Worm (Caenorhabditis elegans) whole organism, L4 larva: ENCODE measurements around the gene col-69.

Experiments used
- F44E2.7 ChIP-seq: fragments of 200-800 bp; sonication (Bioruptor generic); IDR thresholded peaks from 2 replicates; pipeline ENCODE4 v2.1.2; 2022; ENCODE audit warnings: missing genetic modification characterization, missing compliant biosample characterization
- R02D3.7 ChIP-seq: fragments of 150-350 bp; sonication (generic microtip); optimal IDR thresholded peaks from 3 replicates; lab custom pipeline; 2014; ENCODE audit warnings: missing biosample characterization, missing genetic modification characterization
- T20F7.1 ChIP-seq: fragments of 200-800 bp; sonication (Bioruptor generic); optimal IDR thresholded peaks from 2 replicates; lab custom pipeline; 2018; ENCODE audit warnings: mild to moderate bottlenecking, missing genetic modification characterization, missing compliant biosample characterization
- Y5F2A.4 ChIP-seq: fragments of 200-800 bp; sonication (Bioruptor generic); optimal IDR thresholded peaks from 2 replicates; lab custom pipeline; 2018; ENCODE audit warnings: mild to moderate bottlenecking, missing genetic modification characterization, missing compliant biosample characterization
- Y75B8A.6 ChIP-seq: fragments of 200-800 bp; sonication (Bioruptor generic); IDR thresholded peaks from 2 replicates; pipeline ENCODE4 v1.3.6; 2022; ENCODE audit warnings: missing genetic modification reagents, missing genetic modification characterization, missing compliant biosample characterization
- ZK337.2 ChIP-seq: fragments of 200-800 bp; sonication (Bioruptor generic); IDR thresholded peaks from 2 replicates; pipeline ENCODE4 v1.3.6; 2022; ENCODE audit warnings: missing genetic modification reagents, missing genetic modification characterization, missing compliant biosample characterization
- aha-1 ChIP-seq: fragments of 150-350 bp; peaks from one replicate; lab custom pipeline; 2014; ENCODE audit warnings: missing biosample characterization, missing genetic modification characterization
- aly-2 ChIP-seq: sonication (generic microtip); optimal IDR thresholded peaks from 2 replicates; lab custom pipeline; 2018; ENCODE audit warnings: missing biosample characterization, missing genetic modification characterization
- arid-1 ChIP-seq: fragments of 200-800 bp; sonication (Bioruptor generic); conservative IDR thresholded peaks from 2 replicates; pipeline ENCODE4 v1.3.6; 2022; ENCODE audit warnings: missing genetic modification reagents, missing genetic modification characterization, missing compliant biosample characterization
- ceh-44 ChIP-seq: fragments of 200-800 bp; sonication (Bioruptor generic); IDR thresholded peaks from 2 replicates; pipeline ENCODE4 v1.3.6; 2022; ENCODE audit warnings: missing genetic modification reagents, missing genetic modification characterization, missing compliant biosample characterization
- ceh-62 ChIP-seq: sonication (generic microtip); optimal IDR thresholded peaks from 2 replicates; lab custom pipeline; 2017; ENCODE audit warnings: missing biosample characterization, missing genetic modification characterization
- cey-2 ChIP-seq: sonication (generic microtip); optimal IDR thresholded peaks from 3 replicates; lab custom pipeline; 2017; ENCODE audit warnings: missing genetic modification characterization, mild to moderate bottlenecking, missing compliant biosample characterization, antibody characterized with exemption, borderline replicate concordance; ENCODE audit not compliant: insufficient read depth
- daf-16 ChIP-seq, 3 experiments: sonication (generic microtip); optimal IDR thresholded peaks; 2 replicates each; lab custom pipeline; 2016 to 2017; ENCODE audit warnings: missing genetic modification characterization in 3 of 3, missing genetic modification reagents in 3 of 3, mild to moderate bottlenecking in 2 of 3, missing compliant biosample characterization in 2 of 3, missing biosample characterization in 1 of 3, moderate library complexity in 1 of 3
- dmd-9 ChIP-seq: fragments of 200-800 bp; sonication (Bioruptor generic); IDR thresholded peaks from 2 replicates; pipeline ENCODE4 v1.3.6; 2022; ENCODE audit warnings: missing genetic modification reagents, missing genetic modification characterization, missing compliant biosample characterization
- duxl-1 ChIP-seq: sonication (generic microtip); optimal IDR thresholded peaks from 2 replicates; lab custom pipeline; 2016; ENCODE audit warnings: mild to moderate bottlenecking, missing genetic modification characterization, moderate library complexity, missing compliant biosample characterization; ENCODE audit not compliant: poor library complexity
- egl-43 ChIP-seq: fragments of 200-800 bp; sonication (Bioruptor generic); IDR thresholded peaks from 2 replicates; pipeline ENCODE4 v1.3.6; 2022; ENCODE audit warnings: missing genetic modification reagents, missing genetic modification characterization, missing compliant biosample characterization
- hif-1 ChIP-seq, 2 experiments: sonication (generic microtip); optimal IDR thresholded peaks; 2 replicates each; lab custom pipeline; 2016 to 2017; ENCODE audit warnings: missing compliant biosample characterization in 2 of 2, missing genetic modification characterization in 2 of 2, missing genetic modification reagents in 2 of 2, missing genotype in 2 of 2, mild to moderate bottlenecking in 1 of 2
- lin-15B ChIP-seq: fragments of 150-350 bp; sonication (generic microtip); optimal IDR thresholded peaks from 3 replicates; lab custom pipeline; 2014; ENCODE audit warnings: missing biosample characterization, missing genetic modification characterization
- lin-29 ChIP-seq: fragments of 200-800 bp; sonication (Bioruptor generic); IDR thresholded peaks from 2 replicates; pipeline ENCODE4 v1.3.6; 2022; ENCODE audit warnings: missing genetic modification reagents, missing genetic modification characterization, missing compliant biosample characterization
- lin-39 ChIP-seq: fragments of 150-350 bp; optimal IDR thresholded peaks from 2 replicates; lab custom pipeline; 2014; ENCODE audit warnings: missing biosample characterization, missing genetic modification reagents, missing genetic modification characterization
- lir-3 ChIP-seq: sonication (generic microtip); optimal IDR thresholded peaks from 2 replicates; lab custom pipeline; 2016; ENCODE audit warnings: mild to moderate bottlenecking, missing genetic modification characterization, missing compliant biosample characterization
- madf-5 ChIP-seq, 2 experiments: fragments of 200-800 bp; sonication (Bioruptor generic); IDR thresholded peaks; 2 replicates each; pipeline ENCODE4 v1.3.6; 2022; ENCODE audit warnings: missing compliant biosample characterization in 2 of 2, missing genetic modification characterization in 2 of 2
- madf-9 ChIP-seq: fragments of 200-800 bp; sonication (Bioruptor generic); conservative IDR thresholded peaks from 2 replicates; pipeline ENCODE4 v1.3.6; 2022; ENCODE audit warnings: missing genetic modification reagents, missing genetic modification characterization, missing compliant biosample characterization
- mdt-29 ChIP-seq: fragments of 200-800 bp; sonication (Bioruptor generic); IDR thresholded peaks from 2 replicates; pipeline ENCODE4 v1.3.6; 2022; ENCODE audit warnings: missing genetic modification reagents, missing genetic modification characterization, missing compliant biosample characterization
- nhr-10 ChIP-seq: fragments of 150-350 bp; optimal IDR thresholded peaks from 2 replicates; lab custom pipeline; 2014; ENCODE audit warnings: missing biosample characterization, missing genetic modification characterization
- nhr-41 ChIP-seq: fragments of 200-800 bp; sonication (Bioruptor generic); IDR thresholded peaks from 2 replicates; pipeline ENCODE4 v1.3.6; 2022; ENCODE audit warnings: missing genetic modification reagents, missing genetic modification characterization, missing compliant biosample characterization
- pha-4 ChIP-seq, 2 experiments: fragments of 150-350 bp in 1 of 2; fragments of 200-800 bp in 1 of 2; sonication (Bioruptor generic) in 1 of 2; IDR thresholded peaks in 1 of 2; optimal IDR thresholded peaks in 1 of 2; 2 replicates each; pipeline versions ENCODE4 v1.3.6 to Lab custom; 2014 to 2022; ENCODE audit warnings: missing genetic modification characterization in 2 of 2, missing genetic modification reagents in 2 of 2, missing biosample characterization in 1 of 2, missing compliant biosample characterization in 1 of 2
- pqm-1 ChIP-seq: sonication (generic microtip); optimal IDR thresholded peaks from 2 replicates; lab custom pipeline; 2017; ENCODE audit warnings: missing biosample characterization, missing genetic modification characterization
- sdz-12 ChIP-seq: fragments of 200-800 bp; sonication (Bioruptor generic); optimal IDR thresholded peaks from 2 replicates; lab custom pipeline; 2018; ENCODE audit warnings: mild to moderate bottlenecking, missing genetic modification characterization, missing compliant biosample characterization
- set-16 ChIP-seq: fragments of 200-800 bp; sonication (Bioruptor generic); IDR thresholded peaks from 2 replicates; pipeline ENCODE4 v1.3.6; 2022; ENCODE audit warnings: missing genetic modification reagents, missing genetic modification characterization, missing compliant biosample characterization
- unc-62 ChIP-seq, 3 experiments: fragments of 150-350 bp in 1 of 3; sonication (generic microtip); optimal IDR thresholded peaks in 2 of 3; peaks in 1 of 3; 1 replicate in 1 of 3; 2 replicates in 2 of 3; lab custom pipeline; 2014 to 2017; ENCODE audit warnings: missing biosample characterization in 3 of 3, missing genetic modification characterization in 3 of 3, missing genetic modification reagents in 3 of 3, missing genotype in 1 of 3
- zfp-2 ChIP-seq: sonication (generic microtip); optimal IDR thresholded peaks from 2 replicates; lab custom pipeline; 2016; ENCODE audit warnings: mild to moderate bottlenecking, missing genetic modification characterization, missing compliant biosample characterization

Gene col-69

DNA sequence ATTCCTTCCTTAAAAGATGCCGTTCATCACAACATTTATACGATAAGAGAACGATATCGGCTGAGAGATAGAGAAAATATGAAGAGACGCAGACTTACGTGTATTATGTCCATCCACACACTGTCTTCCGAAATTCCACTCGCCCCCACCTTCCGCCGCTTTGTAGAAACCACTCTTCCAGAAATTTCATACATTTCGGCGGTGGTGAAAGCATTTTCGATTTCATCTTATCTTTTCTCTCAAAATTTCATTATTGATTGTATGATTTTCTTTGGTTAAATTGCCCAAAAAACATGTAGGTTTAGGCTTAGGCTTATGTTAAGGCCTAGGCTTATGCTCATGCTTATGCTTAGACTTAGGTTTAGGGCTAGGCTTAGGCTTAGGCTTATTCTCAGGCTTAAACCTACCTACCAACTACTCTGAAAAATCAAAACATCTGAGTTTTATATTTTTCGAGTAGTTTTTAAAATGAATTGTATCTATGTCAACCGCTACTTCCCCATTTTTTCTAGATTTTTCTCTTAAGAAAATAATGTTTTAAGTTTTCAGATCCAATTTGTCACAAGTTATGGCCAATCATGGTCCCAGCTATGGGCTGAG is 31.8 kb upstream of the col-69 start, which contains the start of gene cpn-2:
Gene cpn-2 (plus strand): TSS at position 550 of the 600 bp plus-strand sequence.
- TF ChIP-seq T20F7.1 (GFP tag; lab: Kevin White, UChicago) (no peak), madf-5 (GFP tag; IDR thresholded peaks at IDR 0.05; lab: Robert Waterston, UW) (no peak), arid-1 (GFP tag; lab: Robert Waterston, UW) (no peak), pha-4 (GFP tag; IDR thresholded peaks at IDR 0.05; lab: Robert Waterston, UW) (no peak), pha-4 (tag; optimal IDR thresholded peaks at IDR 0.05; lab: Kevin White, UChicago) (no peak), lir-3 (tag; lab: Kevin White, UChicago) (no peak), set-16 (GFP tag; lab: Robert Waterston, UW) (no peak), dmd-9 (GFP tag; lab: Robert Waterston, UW) (no peak), madf-9 (no peak), R02D3.7 (tag; lab: Kevin White, UChicago) (no peak), cey-2 (tag; lab: Kevin White, UChicago) (no peak)
- TF ChIP-seq, all 104 proteins: peak for 0

- no peak for TF ChIP-seq hif-1 (tag; optimal IDR thresholded peaks at IDR 0.05; lab: Kevin White, UChicago)
- no peak for TF ChIP-seq sdz-12 (GFP tag; lab: Kevin White, UChicago)
These were observed 29.3 kb upstream of the col-69 start for ce11 chrII:334828-335227.

ce11 chrII:333853-334449 is 28.4 kb upstream of the col-69 start:
- no peak for TF ChIP-seq lin-29
- TF ChIP-seq aha-1 (tag; lab: Kevin White, UChicago): peak; percentile 85
- TF ChIP-seq zfp-2 (tag; lab: Kevin White, UChicago): no peak
- peak in 1 of 2 experiments; percentile 60 for TF ChIP-seq unc-62 (GFP tag; optimal IDR thresholded peaks at IDR 0.05 in 1 of 2; lab: Kevin White, UChicago)
- no peak for TF ChIP-seq unc-62 (tag; optimal IDR thresholded peaks at IDR 0.05; lab: Kevin White, UChicago)
- peak; percentile 1 for TF ChIP-seq pqm-1 (tag; lab: Kevin White, UChicago)
- TF ChIP-seq F44E2.7 (GFP tag; lab: Robert Waterston, UW): no peak
- TF ChIP-seq, all 104 proteins: peak for 3

DNA sequence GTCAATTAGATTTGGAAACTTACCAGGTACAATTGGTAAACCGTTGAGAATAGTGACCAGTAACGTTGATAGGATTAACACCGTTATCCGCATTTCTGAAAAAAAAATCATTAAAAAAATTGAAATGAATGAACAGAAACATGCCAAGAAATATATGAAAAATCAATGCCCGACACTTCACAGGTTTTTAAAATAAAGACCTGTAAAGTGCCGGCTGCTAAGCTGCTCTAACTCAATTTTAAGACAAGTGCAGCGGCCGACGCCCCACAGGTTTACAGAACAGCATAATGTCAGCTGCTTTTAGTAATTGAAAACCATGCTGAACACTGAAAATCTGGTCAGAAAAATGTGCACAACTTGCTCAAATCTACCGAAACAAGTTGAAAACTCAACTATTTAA is 26.9 kb upstream of the col-69 start, which contains the start of gene cbn-1:
Gene cbn-1 (minus strand): TSS at position 101 of the 400 bp plus-strand sequence.
- TF ChIP-seq ceh-44 (GFP tag; lab: Robert Waterston, UW): no peak
- no peak for TF ChIP-seq aly-2
- no peak for TF ChIP-seq Y75B8A.6
- no peak for TF ChIP-seq Y5F2A.4
- TF ChIP-seq egl-43 (GFP tag; lab: Robert Waterston, UW): no peak
- TF ChIP-seq ZK337.2: no peak
- TF ChIP-seq nhr-10 (tag; lab: Kevin White, UChicago): no peak
- no peak for TF ChIP-seq mdt-29
- TF ChIP-seq lin-15B: no peak
- TF ChIP-seq duxl-1 (tag; lab: Kevin White, UChicago): no peak
- no peak for TF ChIP-seq ceh-62 (tag; lab: Kevin White, UChicago)
- TF ChIP-seq daf-16 (GFP tag; optimal IDR thresholded peaks at IDR 0.05; lab: Kevin White, UChicago): no peak
- no peak for TF ChIP-seq daf-16 (tag; optimal IDR thresholded peaks at IDR 0.05; lab: Kevin White, UChicago)
- no peak for TF ChIP-seq nhr-41 (GFP tag; lab: Robert Waterston, UW)
- TF ChIP-seq lin-39: no peak
